Worm (Caenorhabditis elegans) whole organism, mixed stage, embryonic: ENCODE data around the gene mdf-1.
A peak's percentile ranks its signal among the peaks of the same experiment; 100 is the strongest.

ENCODE experiments used
- blmp-1 ChIP-seq: fragments of 150-350 bp; optimal IDR thresholded peaks from 2 replicates; lab custom pipeline; 2014; ENCODE audit warnings: missing biosample characterization, missing genetic modification characterization
- ceh-43 ChIP-seq: fragments of 200-800 bp; sonication (Bioruptor generic); optimal IDR thresholded peaks from 2 replicates; lab custom pipeline; 2018; ENCODE audit warnings: mild to moderate bottlenecking, missing genetic modification characterization, moderate library complexity, missing compliant biosample characterization
- ces-1 ChIP-seq: fragments of 150-350 bp; optimal IDR thresholded peaks from 2 replicates; lab custom pipeline; 2014; ENCODE audit warnings: missing biosample characterization, missing genetic modification reagents, missing genetic modification characterization
- elt-1 ChIP-seq: sonication (generic microtip); optimal IDR thresholded peaks from 2 replicates; lab custom pipeline; 2017; ENCODE audit warnings: missing genetic modification characterization, mild to moderate bottlenecking, missing compliant biosample characterization, antibody characterized with exemption, moderate library complexity, borderline replicate concordance; ENCODE audit not compliant: insufficient read depth
- elt-3 ChIP-seq: fragments of 150-350 bp; optimal IDR thresholded peaks from 2 replicates; lab custom pipeline; 2014; ENCODE audit warnings: missing biosample characterization, missing genetic modification characterization
- flh-1 ChIP-seq: fragments of 200-800 bp; sonication (Bioruptor generic); optimal IDR thresholded peaks from 2 replicates; lab custom pipeline; 2018; ENCODE audit warnings: mild to moderate bottlenecking, missing genetic modification characterization, moderate library complexity, missing compliant biosample characterization
- mep-1 ChIP-seq: fragments of 150-350 bp; optimal IDR thresholded peaks from 2 replicates; lab custom pipeline; 2017; ENCODE audit warnings: missing biosample characterization, missing genetic modification reagents, missing genetic modification characterization, inconsistent platforms
- nhr-12 ChIP-seq: fragments of 150-350 bp; optimal IDR thresholded peaks from 2 replicates; lab custom pipeline; 2014; ENCODE audit warnings: missing biosample characterization, missing genetic modification characterization
- nhr-28 ChIP-seq: fragments of 150-350 bp; optimal IDR thresholded peaks from 2 replicates; lab custom pipeline; 2014; ENCODE audit warnings: missing biosample characterization, missing genetic modification characterization
- nhr-76 ChIP-seq: sonication (generic microtip); optimal IDR thresholded peaks from 2 replicates; lab custom pipeline; 2017; ENCODE audit warnings: missing biosample characterization, missing genetic modification characterization
- pha-4 ChIP-seq: fragments of 150-350 bp; optimal IDR thresholded peaks from 2 replicates; lab custom pipeline; 2018; ENCODE audit warnings: missing biosample characterization, missing genetic modification reagents, missing genetic modification characterization
- tbx-8 ChIP-seq: fragments of 200-800 bp; sonication (Bioruptor generic); optimal IDR thresholded peaks from 2 replicates; lab custom pipeline; 2018; ENCODE audit warnings: mild to moderate bottlenecking, missing genetic modification characterization, moderate library complexity, missing compliant biosample characterization
- ztf-11 ChIP-seq: fragments of 150-350 bp; optimal IDR thresholded peaks from 2 replicates; lab custom pipeline; 2014; ENCODE audit warnings: missing biosample characterization, missing genetic modification characterization

- TF ChIP-seq nhr-28 (tag; lab: Kevin White, UChicago) (no peak), flh-1 (GFP tag; lab: Kevin White, UChicago) (no peak), ztf-11 (no peak), elt-1 (tag; lab: Kevin White, UChicago) (peak; percentile 36), mep-1 (tag; lab: Kevin White, UChicago) (no peak), elt-3 (tag; lab: Kevin White, UChicago) (no peak), ceh-43 (no peak), nhr-76 (no peak), pha-4 (tag; lab: Kevin White, UChicago) (no peak), ces-1 (GFP tag; lab: Kevin White, UChicago) (no peak), nhr-12 (no peak), tbx-8 (no peak), blmp-1 (tag; lab: Kevin White, UChicago) (no peak)
Measured at ce11 chrV:9588574-9588973, 44.5 kb upstream of the mdf-1 start.
